Fruit fly (Drosophila melanogaster) whole organism, prepupa: ENCODE measurements around the gene Klp98A.

Experiments
- CG11762 ChIP-seq: fragments of 200-800 bp; sonication (Bioruptor generic); optimal IDR thresholded peaks from 3 replicates; lab custom pipeline; 2016; ENCODE audit warnings: missing biosample characterization, missing genetic modification characterization; ENCODE audit not compliant: insufficient read depth
- CG15336 ChIP-seq: fragments of 200-800 bp; sonication (Bioruptor generic); IDR thresholded peaks from 2 replicates; pipeline ENCODE4 v1.3.6; 2022; ENCODE audit warnings: missing biosample characterization, missing genetic modification characterization
- CG1621 ChIP-seq: fragments of 200-800 bp; sonication (Bioruptor generic); optimal IDR thresholded peaks from 3 replicates; lab custom pipeline; 2018; ENCODE audit warnings: missing biosample characterization, mild to moderate bottlenecking, missing genetic modification characterization
- CG3032 ChIP-seq: fragments of 200-800 bp; optimal IDR thresholded peaks from 2 replicates; lab custom pipeline; 2019; ENCODE audit warnings: missing biosample characterization, mild to moderate bottlenecking, missing genetic modification characterization, moderate library complexity
- CG31627 ChIP-seq: fragments of 200-800 bp; sonication (Bioruptor generic); optimal IDR thresholded peaks from 3 replicates; lab custom pipeline; 2016; ENCODE audit warnings: missing biosample characterization, missing genetic modification characterization
- CG34406 ChIP-seq: fragments of 200-800 bp; sonication (Bioruptor generic); optimal IDR thresholded peaks from 3 replicates; lab custom pipeline; 2016; ENCODE audit warnings: missing biosample characterization, missing genetic modification characterization
- CG3919 ChIP-seq: fragments of 200-800 bp; sonication (Bioruptor generic); optimal IDR thresholded peaks from 3 replicates; lab custom pipeline; 2016; ENCODE audit warnings: missing biosample characterization, missing genetic modification characterization
- CG4318 ChIP-seq: fragments of 200-800 bp; sonication (Bioruptor generic); optimal IDR thresholded peaks from 3 replicates; lab custom pipeline; 2017; ENCODE audit warnings: missing biosample characterization, mild to moderate bottlenecking, missing genetic modification characterization
- CG6163 ChIP-seq: fragments of 200-800 bp; sonication (Bioruptor generic); IDR thresholded peaks from 3 replicates; pipeline ENCODE4 v1.3.6; 2022; ENCODE audit warnings: missing biosample characterization, missing genetic modification characterization
- CG6276 ChIP-seq: fragments of 200-800 bp; sonication (Bioruptor generic); optimal IDR thresholded peaks from 2 replicates; lab custom pipeline; 2017; ENCODE audit warnings: missing biosample characterization, mild to moderate bottlenecking, missing genetic modification characterization
- CG6792 ChIP-seq: fragments of 200-800 bp; sonication (Bioruptor generic); optimal IDR thresholded peaks from 3 replicates; lab custom pipeline; 2016; ENCODE audit warnings: missing biosample characterization, missing genetic modification characterization
- CG6854 ChIP-seq: fragments of 200-800 bp; sonication (Bioruptor generic); optimal IDR thresholded peaks from 2 replicates; lab custom pipeline; 2017; ENCODE audit warnings: missing biosample characterization, mild to moderate bottlenecking, missing genetic modification characterization
- CG7368 ChIP-seq: fragments of 200-800 bp; sonication (Bioruptor generic); optimal IDR thresholded peaks from 3 replicates; lab custom pipeline; 2016; ENCODE audit warnings: missing biosample characterization, missing genetic modification characterization
- CG8319 ChIP-seq: fragments of 200-800 bp; sonication (Bioruptor generic); optimal IDR thresholded peaks from 3 replicates; lab custom pipeline; 2016; ENCODE audit warnings: missing biosample characterization, missing genetic modification characterization
- CG8632 ChIP-seq: fragments of 200-800 bp; sonication (Bioruptor generic); optimal IDR thresholded peaks from 3 replicates; lab custom pipeline; 2016; ENCODE audit warnings: missing biosample characterization, missing genetic modification characterization
- CG9139 ChIP-seq: fragments of 200-800 bp; sonication (Bioruptor generic); optimal IDR thresholded peaks from 3 replicates; lab custom pipeline; 2017; ENCODE audit warnings: missing biosample characterization, mild to moderate bottlenecking, missing genetic modification characterization
- Eip75B ChIP-seq: fragments of 200-800 bp; sonication (Bioruptor generic); optimal IDR thresholded peaks from 3 replicates; lab custom pipeline; 2016; ENCODE audit warnings: missing biosample characterization, missing genetic modification characterization
- Eip78C ChIP-seq: fragments of 200-800 bp; sonication (Bioruptor generic); peaks from one replicate; lab custom pipeline; 2016; ENCODE audit warnings: missing biosample characterization, missing genetic modification characterization
- Eip93F ChIP-seq: fragments of 200-800 bp; sonication (Bioruptor generic); optimal IDR thresholded peaks from 2 replicates; lab custom pipeline; 2016; ENCODE audit warnings: missing biosample characterization, mild to moderate bottlenecking, missing genetic modification characterization
- Ets96B ChIP-seq: fragments of 200-800 bp; optimal IDR thresholded peaks from 2 replicates; lab custom pipeline; 2019; ENCODE audit warnings: missing biosample characterization, mild to moderate bottlenecking, missing genetic modification characterization, moderate library complexity
- Gug ChIP-seq: fragments of 200-800 bp; sonication (Bioruptor generic); IDR thresholded peaks from 2 replicates; pipeline ENCODE4 v1.3.6; 2022; ENCODE audit warnings: missing biosample characterization, missing genetic modification characterization
- Hr38 ChIP-seq: sonication (Bioruptor generic); optimal IDR thresholded peaks from 2 replicates; lab custom pipeline; 2016; ENCODE audit warnings: missing biosample characterization, missing genetic modification characterization
- Hr39 ChIP-seq: fragments of 200-800 bp; sonication (Bioruptor generic); optimal IDR thresholded peaks from 2 replicates; lab custom pipeline; 2016; ENCODE audit warnings: missing biosample characterization, missing genetic modification characterization
- Lpt ChIP-seq: fragments of 200-800 bp; sonication (Bioruptor generic); optimal IDR thresholded peaks from 3 replicates; lab custom pipeline; 2016; ENCODE audit warnings: missing biosample characterization, missing genetic modification characterization
- Met ChIP-seq: fragments of 200-800 bp; sonication (Bioruptor generic); optimal IDR thresholded peaks from 3 replicates; lab custom pipeline; 2016; ENCODE audit warnings: missing biosample characterization, missing genetic modification characterization
- OdsH ChIP-seq: fragments of 200-800 bp; sonication (Bioruptor generic); optimal IDR thresholded peaks from 3 replicates; lab custom pipeline; 2016; ENCODE audit warnings: missing biosample characterization, missing genetic modification characterization
- Sox102F ChIP-seq: fragments of 200-800 bp; sonication (Bioruptor generic); optimal IDR thresholded peaks from 2 replicates; lab custom pipeline; 2016; ENCODE audit warnings: missing biosample characterization, mild to moderate bottlenecking, missing genetic modification characterization
- Sox14 ChIP-seq: fragments of 200-800 bp; sonication (Bioruptor generic); optimal IDR thresholded peaks from 3 replicates; lab custom pipeline; 2016; ENCODE audit warnings: missing biosample characterization, missing genetic modification characterization
- Sox15 ChIP-seq: fragments of 200-800 bp; sonication (Bioruptor generic); optimal IDR thresholded peaks from 3 replicates; lab custom pipeline; 2016; ENCODE audit warnings: missing biosample characterization, missing genetic modification characterization
- acj6 ChIP-seq: fragments of 200-800 bp; sonication (Bioruptor generic); optimal IDR thresholded peaks from 3 replicates; lab custom pipeline; 2016; ENCODE audit warnings: missing biosample characterization, missing genetic modification characterization
- cyc ChIP-seq: fragments of 200-800 bp; sonication (Bioruptor generic); optimal IDR thresholded peaks from 3 replicates; lab custom pipeline; 2016; ENCODE audit warnings: missing biosample characterization, missing genetic modification characterization
- dac ChIP-seq: fragments of 200-800 bp; sonication (Bioruptor generic); optimal IDR thresholded peaks from 2 replicates; lab custom pipeline; 2017; ENCODE audit warnings: missing biosample characterization, mild to moderate bottlenecking, missing genetic modification characterization
- dsx ChIP-seq: fragments of 200-800 bp; optimal IDR thresholded peaks from 3 replicates; lab custom pipeline; 2019; ENCODE audit warnings: missing biosample characterization, mild to moderate bottlenecking, missing genetic modification characterization, moderate library complexity; ENCODE audit not compliant: poor library complexity, severe bottlenecking
- eg ChIP-seq: fragments of 200-800 bp; sonication (Bioruptor generic); IDR thresholded peaks from 3 replicates; pipeline ENCODE4 v1.3.6; 2022; ENCODE audit warnings: missing biosample characterization, missing genetic modification characterization
- esn ChIP-seq: fragments of 200-800 bp; sonication (Bioruptor generic); optimal IDR thresholded peaks from 2 replicates; lab custom pipeline; 2016; ENCODE audit warnings: missing biosample characterization, mild to moderate bottlenecking, missing genetic modification characterization, moderate library complexity
- fd59A ChIP-seq: fragments of 200-800 bp; sonication (Bioruptor generic); optimal IDR thresholded peaks from 2 replicates; lab custom pipeline; 2017; ENCODE audit warnings: missing biosample characterization, mild to moderate bottlenecking, missing genetic modification characterization, missing genetic modification reagents
- fd85E ChIP-seq: fragments of 200-800 bp; sonication (Bioruptor generic); optimal IDR thresholded peaks from 3 replicates; lab custom pipeline; 2016; ENCODE audit warnings: missing biosample characterization, missing genetic modification characterization
- fkh ChIP-seq: fragments of 200-800 bp; sonication (Bioruptor generic); optimal IDR thresholded peaks from 3 replicates; lab custom pipeline; 2017; ENCODE audit warnings: missing biosample characterization, mild to moderate bottlenecking, missing genetic modification characterization, moderate library complexity
- lz ChIP-seq: fragments of 200-800 bp; sonication (Bioruptor generic); optimal IDR thresholded peaks from 3 replicates; lab custom pipeline; 2016; ENCODE audit warnings: missing biosample characterization, missing genetic modification characterization
- net ChIP-seq: fragments of 200-800 bp; sonication (Bioruptor generic); optimal IDR thresholded peaks from 3 replicates; lab custom pipeline; 2016; ENCODE audit warnings: missing biosample characterization, missing genetic modification characterization
- pdm3 ChIP-seq: fragments of 200-800 bp; sonication (Bioruptor generic); optimal IDR thresholded peaks from 3 replicates; lab custom pipeline; 2016; ENCODE audit warnings: missing biosample characterization, missing genetic modification characterization
- salr ChIP-seq, 2 experiments: fragments of 200-800 bp; sonication (Bioruptor generic); optimal IDR thresholded peaks; 3 replicates each; lab custom pipeline; 2016 to 2018; ENCODE audit warnings: missing biosample characterization in 2 of 2, missing genetic modification characterization in 2 of 2, mild to moderate bottlenecking in 1 of 2
- ss ChIP-seq, 2 experiments: fragments of 200-800 bp; sonication (Bioruptor generic); optimal IDR thresholded peaks; 2 replicates in 1 of 2; 3 replicates in 1 of 2; lab custom pipeline; 2017 to 2018; ENCODE audit warnings: mild to moderate bottlenecking in 2 of 2, missing biosample characterization in 2 of 2, missing genetic modification characterization in 2 of 2, moderate library complexity in 1 of 2
- svp ChIP-seq: fragments of 200-800 bp; sonication (Bioruptor generic); peaks from one replicate; lab custom pipeline; 2016; ENCODE audit warnings: missing biosample characterization, missing genetic modification characterization
- topi ChIP-seq: fragments of 200-800 bp; sonication (Bioruptor generic); optimal IDR thresholded peaks from 3 replicates; lab custom pipeline; 2016; ENCODE audit warnings: missing biosample characterization, missing genetic modification characterization
- vri ChIP-seq: fragments of 200-800 bp; sonication (Bioruptor generic); optimal IDR thresholded peaks from 3 replicates; lab custom pipeline; 2016; ENCODE audit warnings: missing biosample characterization, mild to moderate bottlenecking, missing genetic modification characterization

Gene Klp98A

dm6 chr3R:27556972-27557371, 2.0 kb downstream of the Klp98A start (continued):
- TF ChIP-seq Sox102F, result peak; percentile 44
- TF ChIP-seq svp (GFP tag; lab: Kevin White, UChicago), result no peak
- peak; percentile 18 for TF ChIP-seq CG3032 (tag; lab: Kevin White, UChicago)
- peak; percentile 55 for TF ChIP-seq Hr39 (GFP tag; lab: Kevin White, UChicago)
- peak; percentile 66 for TF ChIP-seq Lpt (GFP tag; lab: Kevin White, UChicago)
- TF ChIP-seq Ets96B, result peak; percentile 43
- TF ChIP-seq dac (GFP tag; lab: Kevin White, UChicago), result peak; percentile 2
- TF ChIP-seq OdsH, result peak; percentile 65
- TF ChIP-seq CG3919 (GFP tag; lab: Kevin White, UChicago), result peak; percentile 76
- peak; percentile 81 for TF ChIP-seq CG6163 (GFP tag; lab: Robert Waterston, UW)
- peak; percentile 50 for TF ChIP-seq CG6792 (GFP tag; lab: Kevin White, UChicago)
- peak; percentile 83 for TF ChIP-seq CG15336 (GFP tag; lab: Robert Waterston, UW)
- no peak for TF ChIP-seq Hr38 (GFP tag; lab: Kevin White, UChicago)
- TF ChIP-seq CG8319, result peak; percentile 31
- TF ChIP-seq vri (GFP tag; lab: Kevin White, UChicago), result peak; percentile 45
- peak; percentile 57 for TF ChIP-seq CG31627 (GFP tag; lab: Kevin White, UChicago)
- TF ChIP-seq lz, result peak; percentile 35
- peak; percentile 40 for TF ChIP-seq CG34406 (GFP tag; lab: Kevin White, UChicago)
- peak; percentile 43 for TF ChIP-seq CG7368 (GFP tag; lab: Kevin White, UChicago)
- no peak for TF ChIP-seq CG6854 (GFP tag; lab: Kevin White, UChicago)
- peak; percentile 51 for TF ChIP-seq Eip75B
- TF ChIP-seq acj6 (GFP tag; lab: Kevin White, UChicago), result peak; percentile 66
- TF ChIP-seq Eip78C (GFP tag; lab: Kevin White, UChicago), result peak; percentile 87
- no peak for TF ChIP-seq ss (GFP tag; optimal IDR thresholded peaks at IDR 0.05; lab: Kevin White, UChicago)
- TF ChIP-seq Sox14 (GFP tag; lab: Kevin White, UChicago), result peak; percentile 27
- TF ChIP-seq CG11762 (GFP tag; lab: Kevin White, UChicago), result peak; percentile 31
- TF ChIP-seq eg (GFP tag; lab: Robert Waterston, UW), result peak; percentile 88
- TF ChIP-seq, all 60 proteins: peak for 44

dm6 chr3R:27556466-27556865, 2.5 kb downstream of the Klp98A start:
- TF ChIP-seq lz (no peak), Met (no peak), CG8632 (GFP tag; lab: Kevin White, UChicago) (no peak), pdm3 (GFP tag; lab: Kevin White, UChicago) (no peak), Gug (GFP tag; lab: Robert Waterston, UW) (no peak), svp (GFP tag; lab: Kevin White, UChicago) (peak; percentile 89)

DNA sequence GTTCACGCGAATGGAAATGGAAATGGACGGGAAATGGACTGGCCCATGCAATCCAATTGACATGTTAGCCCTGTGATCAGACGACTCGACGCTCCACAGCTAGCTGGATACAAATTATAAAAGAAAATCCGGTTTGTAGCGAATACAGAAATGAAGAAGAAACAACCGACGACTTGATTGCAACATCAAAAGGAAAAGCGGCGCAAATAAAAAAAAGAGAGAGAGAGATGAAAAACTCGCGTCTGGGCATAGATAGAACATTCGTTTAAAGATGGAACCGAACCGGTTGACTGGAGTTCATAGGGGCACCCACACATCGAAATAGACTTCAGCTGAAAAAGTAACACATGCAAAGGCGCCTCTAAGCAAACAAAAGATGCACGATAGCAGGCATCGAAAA, 3.1 kb downstream of the Klp98A start:
- TF ChIP-seq Eip93F (GFP tag; lab: Kevin White, UChicago) (no peak), CG6276 (GFP tag; lab: Kevin White, UChicago) (no peak), eg (GFP tag; lab: Robert Waterston, UW) (no peak), net (GFP tag; lab: Kevin White, UChicago) (no peak)

DNA sequence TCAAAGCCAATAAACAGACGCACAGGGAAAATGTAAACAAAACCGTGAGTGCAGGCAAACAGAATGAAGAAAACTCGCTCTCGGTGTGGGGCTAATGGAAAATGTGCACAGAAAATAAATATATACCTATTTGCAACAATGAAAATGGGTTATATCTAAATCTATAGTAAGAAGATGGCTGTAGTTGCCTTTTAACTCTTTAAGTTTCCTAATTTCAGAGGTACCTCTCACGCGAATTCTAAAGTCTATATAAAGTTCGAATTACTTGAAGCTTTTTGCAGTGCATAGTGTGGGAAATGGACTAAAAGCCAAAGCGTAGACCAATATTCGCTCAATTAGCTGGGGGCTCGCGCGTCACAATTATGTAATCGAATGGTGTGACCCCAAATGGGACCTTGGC, 4.0 kb downstream of the Klp98A start:
- TF ChIP-seq CG7368 (GFP tag; lab: Kevin White, UChicago) (peak; percentile 44), dac (GFP tag; lab: Kevin White, UChicago) (peak; percentile 81), esn (no peak), topi (GFP tag; lab: Kevin White, UChicago) (no peak), fd59A (GFP tag; lab: Kevin White, UChicago) (peak; percentile 20), svp (GFP tag; lab: Kevin White, UChicago) (no peak), CG9139 (no peak), cyc (GFP tag; lab: Kevin White, UChicago) (no peak), CG3032 (tag; lab: Kevin White, UChicago) (peak; percentile 33), CG1621 (tag; lab: Kevin White, UChicago) (peak; percentile 13), Hr38 (GFP tag; lab: Kevin White, UChicago) (no peak), CG31627 (GFP tag; lab: Kevin White, UChicago) (peak; percentile 12), dsx (no peak), CG6792 (GFP tag; lab: Kevin White, UChicago) (peak; percentile 39), vri (GFP tag; lab: Kevin White, UChicago) (no peak), Sox15 (GFP tag; lab: Kevin White, UChicago) (peak; percentile 14), CG8319 (peak; percentile 36), Eip75B (peak; percentile 49), CG6854 (GFP tag; lab: Kevin White, UChicago) (no peak), fd85E (GFP tag; lab: Kevin White, UChicago) (no peak), salr (GFP tag; optimal IDR thresholded peaks at IDR 0.05; lab: Kevin White, UChicago) (peak in 1 of 2 experiments; percentile 69), CG6163 (GFP tag; lab: Robert Waterston, UW) (peak; percentile 84), fkh (peak; percentile 57), CG4318 (GFP tag; lab: Kevin White, UChicago) (peak; percentile 83)
